Fruit fly (Drosophila melanogaster) whole organism: ENCODE measurements around the gene CG8661.

ENCODE experiments used
- CG8478 ChIP-seq: fragments of >200 bp; optimal IDR thresholded peaks from 2 replicates; lab custom pipeline; 2018; ENCODE audit warnings: inconsistent platforms
- Dll ChIP-seq: fragments of >200 bp; optimal IDR thresholded peaks from 2 replicates; lab custom pipeline; 2017
- EcR ChIP-seq, 2 experiments: fragments of >200 bp; optimal IDR thresholded peaks; 2 replicates each; lab custom pipeline; 2017; ENCODE audit warnings: missing biosample characterization in 2 of 2, missing genetic modification characterization in 2 of 2, missing genetic modification reagents in 2 of 2
- pan ChIP-seq: fragments of >200 bp; optimal IDR thresholded peaks from 2 replicates; lab custom pipeline; 2017
- psq ChIP-seq: fragments of >200 bp; optimal IDR thresholded peaks from 2 replicates; lab custom pipeline; 2017
- usp ChIP-seq: fragments of >200 bp; optimal IDR thresholded peaks from 2 replicates; lab custom pipeline; 2017; ENCODE audit warnings: missing biosample characterization, missing genetic modification characterization, mixed read lengths

DNA sequence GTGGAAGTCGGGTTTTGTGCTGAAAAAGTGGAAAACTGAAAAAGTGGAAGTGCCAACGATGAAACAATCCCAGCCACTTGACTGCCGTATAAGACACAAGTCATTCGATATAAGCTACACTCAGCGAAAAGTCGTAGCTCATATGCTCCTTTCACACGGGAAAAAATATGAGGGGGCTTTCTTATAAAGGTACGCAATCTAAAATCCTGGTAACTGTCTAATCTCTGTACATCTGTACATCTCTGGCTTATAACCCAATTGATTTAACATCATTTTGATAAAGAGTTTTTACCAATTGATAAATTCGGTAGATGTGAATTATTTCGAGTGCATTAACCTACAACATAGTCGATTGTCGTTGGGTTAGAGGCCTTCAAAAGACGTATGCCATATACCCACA, 9.5 kb downstream of the CG8661 start:
- no peak for TF ChIP-seq Dll (lab: Kevin White, UChicago)
- no peak for TF ChIP-seq EcR (GFP tag; optimal IDR thresholded peaks at IDR 0.05; lab: Kevin White, UChicago)
- no peak for TF ChIP-seq pan (lab: Kevin White, UChicago)
- TF ChIP-seq psq, result no peak
- TF ChIP-seq CG8478 (lab: Kevin White, UChicago), result no peak
- no peak for TF ChIP-seq usp (GFP tag; lab: Kevin White, UChicago)
